Fruit fly (Drosophila melanogaster) whole organism, pupa: ENCODE results near the gene CG33346.

Experiments
- CG14655 ChIP-seq: fragments of 200-800 bp; sonication (Bioruptor generic); optimal IDR thresholded peaks from 3 replicates; lab custom pipeline; 2017; ENCODE audit warnings: mild to moderate bottlenecking, missing biosample characterization, missing genetic modification reagents, missing genetic modification characterization
- CG17806 ChIP-seq: fragments of 200-800 bp; sonication (Bioruptor generic); optimal IDR thresholded peaks from 2 replicates; lab custom pipeline; 2018; ENCODE audit warnings: missing biosample characterization, mild to moderate bottlenecking, missing genetic modification characterization, moderate library complexity
- CG32121 ChIP-seq: fragments of 200-800 bp; sonication (Bioruptor generic); IDR thresholded peaks from 2 replicates; pipeline ENCODE4 v1.3.6; 2022; ENCODE audit warnings: missing biosample characterization, missing genetic modification characterization
- fd96Ca ChIP-seq: fragments of 200-800 bp; sonication (Bioruptor generic); IDR thresholded peaks from 3 replicates; pipeline ENCODE4 v1.3.6; 2022; ENCODE audit warnings: missing biosample characterization, missing genetic modification characterization

DNA sequence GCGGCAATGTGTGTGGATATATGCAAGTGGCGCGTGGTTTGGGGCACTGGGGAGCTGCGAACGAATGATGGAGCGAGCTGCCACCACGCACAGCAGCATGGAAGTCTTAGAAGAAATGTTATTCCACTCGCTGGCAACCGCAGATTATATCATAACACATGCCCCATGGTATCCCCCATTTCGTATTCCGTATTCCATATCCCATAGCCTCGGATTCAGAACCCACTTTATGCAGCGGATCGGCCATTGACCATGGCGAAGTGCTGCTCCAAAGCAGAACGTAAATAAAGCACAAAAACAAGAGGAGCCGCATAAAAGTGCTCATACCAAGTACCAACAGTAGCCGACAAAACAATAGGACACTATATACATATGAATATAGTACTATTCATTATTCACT, 40.3 kb upstream of the CG33346 start:
- no peak for TF ChIP-seq CG14655
- no peak for TF ChIP-seq CG17806 (tag; lab: Kevin White, UChicago)
- TF ChIP-seq fd96Ca (GFP tag; lab: Robert Waterston, UW), result no peak
- TF ChIP-seq CG32121 (GFP tag; lab: Robert Waterston, UW), result no peak
